Fruit fly (Drosophila melanogaster): ENCODE results near the gene emc.
A peak's percentile ranks its signal among the peaks of the same experiment; 100 is the strongest.

emc gene

dm6 chr3L:796926-797802, 48.0 kb downstream of the emc start (continued):
- peak; percentile 81 for TF ChIP-seq Rfx (GFP tag; IDR thresholded peaks at IDR 0.05)
- TF ChIP-seq ap (GFP tag; IDR thresholded peaks at IDR 0.05), result 0 out of 2 replicates have a peak, but pooled peaks have one; percentile 9
- TF ChIP-seq CG10274 (GFP tag; optimal IDR thresholded peaks at IDR 0.05), result no peak
- TF ChIP-seq HmgD (GFP tag; optimal IDR thresholded peaks at IDR 0.05), result no peak
- TF ChIP-seq psq (GFP tag; optimal IDR thresholded peaks at IDR 0.05), result no peak
- TF ChIP-seq CG9797 (GFP tag; optimal IDR thresholded peaks at IDR 0.05), result no peak
- TF ChIP-seq CG6689 (GFP tag; IDR thresholded peaks at IDR 0.05), result peak; percentile 56
- peak; percentile 49 for TF ChIP-seq CG15601 (tag; optimal IDR thresholded peaks at IDR 0.05)
- TF ChIP-seq Mrtf (GFP tag; IDR thresholded peaks at IDR 0.05), result 0 out of 3 replicates have a peak, but pooled peaks have one; percentile 22
- no peak for TF ChIP-seq Awh (GFP tag; IDR thresholded peaks at IDR 0.05)
- 0 out of 2 replicates have a peak, but pooled peaks have one; percentile 21 for TF ChIP-seq CG11247 (GFP tag; IDR thresholded peaks at IDR 0.05)
- no peak for TF ChIP-seq Usf (GFP tag; optimal IDR thresholded peaks at IDR 0.05)
- no peak for TF ChIP-seq Dip2 (GFP tag; IDR thresholded peaks at IDR 0.05)
- TF ChIP-seq Bgb (GFP tag; IDR thresholded peaks at IDR 0.05; ENCODE audit: partially characterized antibody), result no peak
- TF ChIP-seq fu2 (GFP tag; optimal IDR thresholded peaks at IDR 0.05), result no peak
- TF ChIP-seq B-H2 (GFP tag; optimal IDR thresholded peaks at IDR 0.05), result no peak
- TF ChIP-seq ab (GFP tag; optimal IDR thresholded peaks at IDR 0.05), result no peak
- no peak for TF ChIP-seq grn (GFP tag; optimal IDR thresholded peaks at IDR 0.05)
- TF ChIP-seq HmgZ (tag; optimal IDR thresholded peaks at IDR 0.05), result no peak
- no peak for TF ChIP-seq CG7786 (GFP tag; optimal IDR thresholded peaks at IDR 0.05)
- no peak for TF ChIP-seq cg (GFP tag; optimal IDR thresholded peaks at IDR 0.05)
- no peak for TF ChIP-seq CG16815 (GFP tag; optimal IDR thresholded peaks at IDR 0.05)
- no peak for TF ChIP-seq CG42726 (GFP tag; IDR thresholded peaks at IDR 0.05; ENCODE audit: partially characterized antibody)
- TF ChIP-seq CG13894 (tag; optimal IDR thresholded peaks at IDR 0.05), result peak; percentile 56
- TF ChIP-seq Sin3A (optimal IDR thresholded peaks at IDR 0.05), result no peak
- TF ChIP-seq CG15479 (GFP tag; optimal IDR thresholded peaks at IDR 0.05), result no peak
- no peak for TF ChIP-seq CG10431 (GFP tag; optimal IDR thresholded peaks at IDR 0.05)
- no peak for TF ChIP-seq CG12299 (tag; optimal IDR thresholded peaks at IDR 0.05)
- TF ChIP-seq CG3407 (GFP tag; optimal IDR thresholded peaks at IDR 0.05), result no peak
- TF ChIP-seq sug (tag; optimal IDR thresholded peaks at IDR 0.05), result no peak
- TF ChIP-seq CTCF (GFP tag; optimal IDR thresholded peaks at IDR 0.05), result no peak
- no peak; the same call in 1 of the 2 replicates for TF ChIP-seq CG1024 (GFP tag; IDR thresholded peaks at IDR 0.05)
- no peak for TF ChIP-seq esg (GFP tag; conservative IDR thresholded peaks at IDR 0.05)
- no peak for TF ChIP-seq cas (GFP tag; IDR thresholded peaks at IDR 0.05)
- peak; percentile 44; the same call in 1 of the 2 replicates for TF ChIP-seq CG6272 (GFP tag; IDR thresholded peaks at IDR 0.05)
- no peak for TF ChIP-seq eyg (GFP tag; optimal IDR thresholded peaks at IDR 0.05)
- TF ChIP-seq bsh (GFP tag; optimal IDR thresholded peaks at IDR 0.05), result peak in 1 of 2 experiments; percentile 54
- TF ChIP-seq Nf-YA (GFP tag; IDR thresholded peaks at IDR 0.05), result peak; percentile 41; the same call in 1 of the 2 replicates
- peak; percentile 78 for TF ChIP-seq Fer1 (GFP tag; optimal IDR thresholded peaks at IDR 0.05)
- no peak for TF ChIP-seq GATAe (GFP tag; conservative IDR thresholded peaks at IDR 0.05)
- peak; percentile 90 for TF ChIP-seq CG18599 (GFP tag; optimal IDR thresholded peaks at IDR 0.05)
- peak; percentile 44 for TF ChIP-seq salm (tag; optimal IDR thresholded peaks at IDR 0.05)
- no peak for TF ChIP-seq CG4282 (GFP tag; optimal IDR thresholded peaks at IDR 0.05)
- peak; percentile 62 for TF ChIP-seq Blimp-1 (GFP tag; optimal IDR thresholded peaks at IDR 0.05)
- TF ChIP-seq CG4854 (GFP tag; optimal IDR thresholded peaks at IDR 0.05), result no peak
- TF ChIP-seq Dbx (GFP tag; IDR thresholded peaks at IDR 0.05), result peak; percentile 81
- TF ChIP-seq sima (GFP tag; optimal IDR thresholded peaks at IDR 0.05), result no peak
- peak; percentile 45; the same call in 1 of the 2 replicates for TF ChIP-seq CG32772 (GFP tag; IDR thresholded peaks at IDR 0.05)
- no peak for TF ChIP-seq inv (GFP tag; IDR thresholded peaks at IDR 0.05; ENCODE audit: partially characterized antibody)
- TF ChIP-seq CG30020 (tag; optimal IDR thresholded peaks at IDR 0.05), result no peak
